Worm (Caenorhabditis elegans) whole organism, L3 larva: ENCODE results near the gene grd-13.

ENCODE experiments used
- ceh-82 ChIP-seq: fragments of 150-350 bp; optimal IDR thresholded peaks from 2 replicates; lab custom pipeline; 2014; ENCODE audit warnings: missing biosample characterization, missing genetic modification characterization
- nhr-11 ChIP-seq: fragments of 150-350 bp; optimal IDR thresholded peaks from 2 replicates; lab custom pipeline; 2014; ENCODE audit warnings: missing biosample characterization, missing genetic modification characterization
- unc-39 ChIP-seq: sonication (generic microtip); optimal IDR thresholded peaks from 4 replicates; lab custom pipeline; 2017; ENCODE audit warnings: missing biosample characterization, missing genetic modification characterization

ce11 chrIV:3453346-3453745 lies 15.2 kb downstream of the grd-13 start, which contains the start of gene srz-23:
- TF ChIP-seq unc-39: no peak
- no peak for TF ChIP-seq ceh-82 (tag; lab: Kevin White, UChicago)
- TF ChIP-seq nhr-11: no peak
